Fruit fly (Drosophila melanogaster) whole organism, embryonic: ENCODE results near the gene Pgd.

Source experiments
- Atf-2 ChIP-seq: fragments of 200-800 bp; sonication (Bioruptor generic); optimal IDR thresholded peaks from 2 replicates; lab custom pipeline; 2016; ENCODE audit warnings: missing biosample characterization, missing genetic modification characterization
- Bgb ChIP-seq: fragments of 200-800 bp; sonication (Bioruptor generic); IDR thresholded peaks from 2 replicates; pipeline ENCODE4 v1.3.6; 2022; ENCODE audit warnings: missing biosample characterization, missing genetic modification characterization; ENCODE audit not compliant: partially characterized antibody
- CG10366 ChIP-seq: fragments of 200-800 bp; sonication (Bioruptor generic); IDR thresholded peaks from 2 replicates; pipeline ENCODE4 v1.3.6; 2022; ENCODE audit warnings: missing biosample characterization, missing genetic modification characterization
- CG12104 ChIP-seq: fragments of 200-800 bp; sonication (Bioruptor generic); optimal IDR thresholded peaks from 3 replicates; lab custom pipeline; 2016; ENCODE audit warnings: missing biosample characterization, missing genetic modification characterization
- CG13424 ChIP-seq: fragments of 200-800 bp; sonication (Bioruptor generic); optimal IDR thresholded peaks from 2 replicates; lab custom pipeline; 2019; ENCODE audit warnings: missing biosample characterization, mild to moderate bottlenecking, missing genetic modification characterization, moderate library complexity
- CG13624 ChIP-seq: fragments of 200-800 bp; sonication (Bioruptor generic); optimal IDR thresholded peaks from 2 replicates; lab custom pipeline; 2016; ENCODE audit warnings: missing biosample characterization, missing genetic modification characterization
- CG14014 ChIP-seq: fragments of 200-800 bp; sonication (Bioruptor generic); IDR thresholded peaks from 2 replicates; pipeline ENCODE4 v1.3.6; 2022; ENCODE audit warnings: missing biosample characterization, missing genetic modification characterization
- CG14050 ChIP-seq: fragments of 200-800 bp; sonication (Bioruptor generic); IDR thresholded peaks from 3 replicates; pipeline ENCODE4 v1.3.6; 2022; ENCODE audit warnings: missing biosample characterization, missing genetic modification characterization
- CG15479 ChIP-seq: fragments of 200-800 bp; sonication (Bioruptor generic); optimal IDR thresholded peaks from 3 replicates; lab custom pipeline; 2019; ENCODE audit warnings: missing biosample characterization, mild to moderate bottlenecking, missing genetic modification characterization, moderate library complexity
- CG1647 ChIP-seq: fragments of 200-800 bp; sonication (Bioruptor generic); optimal IDR thresholded peaks from 3 replicates; lab custom pipeline; 2016; ENCODE audit warnings: missing biosample characterization, missing genetic modification characterization
- CG17612 ChIP-seq: fragments of 200-800 bp; sonication (Bioruptor generic); IDR thresholded peaks from 2 replicates; pipeline ENCODE4 v1.3.6; 2022; ENCODE audit warnings: missing biosample characterization, missing genetic modification characterization
- CG18011 ChIP-seq: fragments of 200-800 bp; sonication (Bioruptor generic); optimal IDR thresholded peaks from 2 replicates; lab custom pipeline; 2017; ENCODE audit warnings: missing biosample characterization, missing genetic modification characterization, mild to moderate bottlenecking, moderate library complexity, missing genotype
- CG2712 ChIP-seq: fragments of 200-800 bp; optimal IDR thresholded peaks from 3 replicates; lab custom pipeline; 2019; ENCODE audit warnings: missing biosample characterization, mild to moderate bottlenecking, missing genetic modification characterization, moderate library complexity
- CG31224 ChIP-seq: fragments of 200-800 bp; sonication (Bioruptor generic); IDR thresholded peaks from 2 replicates; pipeline ENCODE4 v1.3.6; 2022; ENCODE audit warnings: missing biosample characterization, missing genetic modification characterization
- CG4360 ChIP-seq: fragments of 200-800 bp; sonication (Bioruptor generic); IDR thresholded peaks from 2 replicates; pipeline ENCODE4 v1.3.6; 2022; ENCODE audit warnings: missing biosample characterization, missing genetic modification characterization
- CG4854 ChIP-seq: fragments of 200-800 bp; sonication (Bioruptor generic); optimal IDR thresholded peaks from 2 replicates; lab custom pipeline; 2016; ENCODE audit warnings: missing biosample characterization, missing genetic modification characterization, inconsistent platforms
- CG5245 ChIP-seq: fragments of 200-800 bp; sonication (Bioruptor generic); optimal IDR thresholded peaks from 3 replicates; lab custom pipeline; 2016; ENCODE audit warnings: missing biosample characterization, missing genetic modification characterization
- CG7357 ChIP-seq: fragments of 200-800 bp; sonication (Bioruptor generic); IDR thresholded peaks from 3 replicates; pipeline ENCODE4 v1.3.6; 2022; ENCODE audit warnings: missing biosample characterization, missing genetic modification characterization
- CG7556 ChIP-seq: fragments of 200-800 bp; sonication (Bioruptor generic); optimal IDR thresholded peaks from 2 replicates; lab custom pipeline; 2017; ENCODE audit warnings: missing biosample characterization, mild to moderate bottlenecking, missing genetic modification characterization
- CG7839 ChIP-seq: fragments of 200-800 bp; sonication (Bioruptor generic); optimal IDR thresholded peaks from 3 replicates; lab custom pipeline; 2018; ENCODE audit warnings: missing biosample characterization, mild to moderate bottlenecking, missing genetic modification characterization, moderate library complexity
- CG7963 ChIP-seq: fragments of 200-800 bp; sonication (Bioruptor generic); IDR thresholded peaks from 3 replicates; pipeline ENCODE4 v1.3.6; 2022; ENCODE audit warnings: missing biosample characterization, missing genetic modification characterization; ENCODE audit not compliant: partially characterized antibody
- CrebB ChIP-seq: fragments of 200-800 bp; sonication (Bioruptor generic); optimal IDR thresholded peaks from 3 replicates; lab custom pipeline; 2018; ENCODE audit warnings: missing biosample characterization, mild to moderate bottlenecking, missing genetic modification characterization
- D19B ChIP-seq: fragments of 200-800 bp; sonication (Bioruptor generic); optimal IDR thresholded peaks from 2 replicates; lab custom pipeline; 2017; ENCODE audit warnings: missing biosample characterization, mild to moderate bottlenecking, missing genetic modification characterization
- Dll ChIP-seq: fragments of 200-800 bp; sonication (Bioruptor generic); IDR thresholded peaks from 4 replicates; pipeline ENCODE4 v1.3.6; 2022; ENCODE audit warnings: missing biosample characterization, missing genetic modification characterization; ENCODE audit not compliant: partially characterized antibody
- Dref ChIP-seq: fragments of 200-800 bp; sonication (Bioruptor generic); IDR thresholded peaks from 2 replicates; pipeline ENCODE4 v1.3.6; 2022; ENCODE audit warnings: missing biosample characterization, missing genetic modification characterization
- Ets97D ChIP-seq: fragments of 200-800 bp; sonication (Bioruptor generic); optimal IDR thresholded peaks from 3 replicates; lab custom pipeline; 2016; ENCODE audit warnings: missing biosample characterization, missing genetic modification characterization
- HLH54F ChIP-seq: fragments of 200-800 bp; sonication (Bioruptor generic); optimal IDR thresholded peaks from 3 replicates; lab custom pipeline; 2016; ENCODE audit warnings: missing biosample characterization, missing genetic modification characterization
- Hr3 ChIP-seq: fragments of 200-800 bp; sonication (Bioruptor generic); optimal IDR thresholded peaks from 3 replicates; lab custom pipeline; 2016; ENCODE audit warnings: missing biosample characterization, missing genetic modification characterization
- MESR4 ChIP-seq: fragments of 200-800 bp; sonication (Bioruptor generic); optimal IDR thresholded peaks from 2 replicates; lab custom pipeline; 2018; ENCODE audit warnings: missing biosample characterization, mild to moderate bottlenecking, missing genetic modification characterization, moderate library complexity
- NC2α ChIP-seq: fragments of 200-800 bp; sonication (Bioruptor generic); optimal IDR thresholded peaks from 2 replicates; lab custom pipeline; 2016; ENCODE audit warnings: missing biosample characterization, missing genetic modification characterization
- Ptx1 ChIP-seq: fragments of 200-800 bp; sonication (Bioruptor generic); IDR thresholded peaks from 2 replicates; pipeline ENCODE4 v1.3.6; 2022; ENCODE audit warnings: missing biosample characterization, missing genetic modification characterization
- disco-r ChIP-seq: fragments of 200-800 bp; sonication (Bioruptor generic); optimal IDR thresholded peaks from 2 replicates; lab custom pipeline; 2016; ENCODE audit warnings: missing biosample characterization, missing genetic modification characterization
- dmrt99B ChIP-seq: fragments of 200-800 bp; sonication (Bioruptor generic); optimal IDR thresholded peaks from 2 replicates; lab custom pipeline; 2018; ENCODE audit warnings: missing biosample characterization, mild to moderate bottlenecking, missing genetic modification characterization, moderate library complexity
- exex ChIP-seq: fragments of 200-800 bp; sonication (Bioruptor generic); optimal IDR thresholded peaks from 4 replicates; lab custom pipeline; 2018; ENCODE audit warnings: missing biosample characterization, mild to moderate bottlenecking, missing genetic modification characterization, moderate library complexity
- gem ChIP-seq: fragments of 200-800 bp; sonication (Bioruptor generic); optimal IDR thresholded peaks from 2 replicates; lab custom pipeline; 2019; ENCODE audit warnings: missing biosample characterization, mild to moderate bottlenecking, missing genetic modification characterization, moderate library complexity
- gfzf ChIP-seq: fragments of 200-800 bp; sonication (Bioruptor generic); optimal IDR thresholded peaks from 2 replicates; lab custom pipeline; 2016; ENCODE audit warnings: missing biosample characterization, mild to moderate bottlenecking, missing genetic modification characterization, moderate library complexity
- grau ChIP-seq: fragments of 200-800 bp; optimal IDR thresholded peaks from 3 replicates; lab custom pipeline; 2019; ENCODE audit warnings: missing biosample characterization, mild to moderate bottlenecking, missing genetic modification characterization, moderate library complexity
- h ChIP-seq: fragments of >200 bp; optimal IDR thresholded peaks from 2 replicates; lab custom pipeline; 2017
- hb ChIP-seq: fragments of 200-800 bp; sonication (Bioruptor generic); IDR thresholded peaks from 3 replicates; pipeline ENCODE4 v1.3.6; 2022; ENCODE audit warnings: missing biosample characterization, missing genetic modification characterization; ENCODE audit not compliant: partially characterized antibody
- her ChIP-seq: fragments of 200-800 bp; sonication (Bioruptor generic); optimal IDR thresholded peaks from 2 replicates; lab custom pipeline; 2016; ENCODE audit warnings: missing biosample characterization, missing genetic modification characterization
- ind ChIP-seq: fragments of 200-800 bp; sonication (Bioruptor generic); optimal IDR thresholded peaks from 3 replicates; lab custom pipeline; 2016; ENCODE audit warnings: missing biosample characterization, missing genetic modification characterization
- jumu ChIP-seq: fragments of 200-800 bp; sonication (Bioruptor generic); optimal IDR thresholded peaks from 3 replicates; lab custom pipeline; 2016; ENCODE audit warnings: missing biosample characterization, missing genetic modification characterization
- nerfin-1 ChIP-seq: fragments of 200-800 bp; sonication (Bioruptor generic); optimal IDR thresholded peaks from 3 replicates; lab custom pipeline; 2019; ENCODE audit warnings: missing biosample characterization, mild to moderate bottlenecking, missing genetic modification characterization, moderate library complexity
- oc ChIP-seq: fragments of 200-800 bp; sonication (Bioruptor generic); optimal IDR thresholded peaks from 2 replicates; lab custom pipeline; 2018; ENCODE audit warnings: missing biosample characterization, mild to moderate bottlenecking, missing genetic modification characterization, moderate library complexity
- ranshi ChIP-seq: fragments of 200-800 bp; sonication (Bioruptor generic); IDR thresholded peaks from 2 replicates; pipeline ENCODE4 v1.3.6; 2022; ENCODE audit warnings: missing biosample characterization, missing genetic modification characterization
- rib ChIP-seq: fragments of 200-800 bp; sonication (Bioruptor generic); IDR thresholded peaks from 2 replicates; pipeline ENCODE4 v1.3.6; 2022; ENCODE audit warnings: missing biosample characterization, missing genetic modification characterization
- scrt ChIP-seq: fragments of 200-800 bp; sonication (Bioruptor generic); optimal IDR thresholded peaks from 2 replicates; lab custom pipeline; 2018; ENCODE audit warnings: missing biosample characterization, mild to moderate bottlenecking, missing genetic modification characterization, moderate library complexity
- so ChIP-seq: fragments of 200-800 bp; sonication (Bioruptor generic); IDR thresholded peaks from 3 replicates; pipeline ENCODE4 v1.3.6; 2022; ENCODE audit warnings: missing biosample characterization, missing genetic modification characterization
- sqz ChIP-seq: fragments of 200-800 bp; sonication (Bioruptor generic); optimal IDR thresholded peaks from 3 replicates; lab custom pipeline; 2018; ENCODE audit warnings: missing biosample characterization, mild to moderate bottlenecking, missing genetic modification characterization
- stc ChIP-seq: fragments of 200-800 bp; sonication (Bioruptor generic); IDR thresholded peaks from 2 replicates; pipeline ENCODE4 v1.3.6; 2022; ENCODE audit warnings: missing biosample characterization, missing genetic modification characterization
- unpg ChIP-seq: fragments of 200-800 bp; sonication (Bioruptor generic); optimal IDR thresholded peaks from 3 replicates; lab custom pipeline; 2018; ENCODE audit warnings: missing biosample characterization, mild to moderate bottlenecking, missing genetic modification characterization, moderate library complexity
- vfl ChIP-seq: fragments of 200-800 bp; sonication (Bioruptor generic); optimal IDR thresholded peaks from 2 replicates; lab custom pipeline; 2016; ENCODE audit warnings: missing biosample characterization, missing genetic modification characterization

Gene Pgd

dm6 chrX:2141854-2142216, 3.1 kb upstream of the Pgd start (continued):
- TF ChIP-seq scrt (GFP tag; lab: Kevin White, UChicago) (no peak), CG14050 (GFP tag; lab: Robert Waterston, UW) (peak; percentile 46; the same call in 1 of the 3 replicates), exex (tag; lab: Kevin White, UChicago) (peak; percentile 4), ind (peak; percentile 50), CG31224 (no peak), CG14014 (peak; percentile 44; the same call in 1 of the 2 replicates), CG13424 (tag; lab: Kevin White, UChicago) (peak; percentile 52), CG1647 (GFP tag; lab: Kevin White, UChicago) (peak; percentile 16), gfzf (GFP tag; lab: Kevin White, UChicago) (no peak), so (no peak), oc (tag; lab: Kevin White, UChicago) (no peak), CG7556 (peak; percentile 52), CG10366 (GFP tag; lab: Robert Waterston, UW) (no peak), sqz (peak; percentile 43), gem (tag; lab: Kevin White, UChicago) (peak; percentile 55), Hr3 (GFP tag; lab: Kevin White, UChicago) (peak; percentile 3), Dll (no peak), Bgb (GFP tag; lab: Robert Waterston, UW) (no peak), dmrt99B (tag; lab: Kevin White, UChicago) (peak; percentile 47), hb (no peak), nerfin-1 (peak; percentile 20), h (lab: Kevin White, UChicago) (no peak), Ptx1 (peak; percentile 28; the same call in 1 of the 2 replicates), disco-r (no peak), HLH54F (GFP tag; lab: Kevin White, UChicago) (no peak), Dref (GFP tag; lab: Robert Waterston, UW) (no peak), CG7839 (peak; percentile 51), ranshi (GFP tag; lab: Robert Waterston, UW) (peak; percentile 22; the same call in 1 of the 2 replicates), CG15479 (GFP tag; lab: Kevin White, UChicago) (no peak), MESR4 (GFP tag; lab: Kevin White, UChicago) (no peak), CG2712 (tag; lab: Kevin White, UChicago) (peak; percentile 15), CG5245 (GFP tag; lab: Kevin White, UChicago) (no peak), CG17612 (GFP tag; lab: Robert Waterston, UW) (no peak), NC2α (GFP tag; lab: Kevin White, UChicago) (no peak), CG13624 (GFP tag; lab: Kevin White, UChicago) (no peak), CG4854 (no peak), her (GFP tag; lab: Kevin White, UChicago) (peak; percentile 4), jumu (no peak), stc (GFP tag; lab: Robert Waterston, UW) (no peak; the same call in 1 of the 2 replicates), vfl (GFP tag; lab: Kevin White, UChicago) (no peak), Ets97D (GFP tag; lab: Kevin White, UChicago) (no peak), Atf-2 (GFP tag; lab: Kevin White, UChicago) (no peak), unpg (GFP tag; lab: Kevin White, UChicago) (peak; percentile 33), CG4360 (0 out of 2 replicates have a peak, but pooled peaks have one; percentile 11), CG18011 (GFP tag; lab: Kevin White, UChicago) (no peak), D19B (no peak), CrebB (tag; lab: Kevin White, UChicago) (peak; percentile 55), CG7963 (GFP tag; lab: Robert Waterston, UW) (no peak), CG12104 (peak; percentile 47), rib (GFP tag; lab: Robert Waterston, UW) (no peak), CG7357 (GFP tag; lab: Robert Waterston, UW) (no peak), grau (peak; percentile 68)
